Fruit fly (Drosophila melanogaster) whole organism, adult: ENCODE results near the gene CG13920.

Experiments used
- CG11617 ChIP-seq: fragments of 200-800 bp; sonication (Bioruptor generic); optimal IDR thresholded peaks from 2 replicates; lab custom pipeline; 2017; ENCODE audit warnings: mild to moderate bottlenecking, missing biosample characterization, missing genetic modification reagents, missing genetic modification characterization
- CG12768 ChIP-seq: fragments of 200-800 bp; sonication (Bioruptor generic); optimal IDR thresholded peaks from 2 replicates; lab custom pipeline; 2017; ENCODE audit warnings: missing biosample characterization, missing genetic modification characterization, mild to moderate bottlenecking, moderate library complexity, missing genetic modification reagents
- CG14711 ChIP-seq: fragments of 200-800 bp; sonication (Bioruptor generic); optimal IDR thresholded peaks from 2 replicates; lab custom pipeline; 2018; ENCODE audit warnings: missing biosample characterization, mild to moderate bottlenecking, missing genetic modification characterization, moderate library complexity
- CG1620 ChIP-seq: fragments of 200-800 bp; sonication (Bioruptor generic); optimal IDR thresholded peaks from 2 replicates; lab custom pipeline; 2016; ENCODE audit warnings: missing biosample characterization, missing genetic modification characterization
- CG33017 ChIP-seq: fragments of 200-800 bp; sonication (Bioruptor generic); optimal IDR thresholded peaks from 2 replicates; lab custom pipeline; 2018; ENCODE audit warnings: missing biosample characterization, mild to moderate bottlenecking, missing genetic modification characterization, moderate library complexity
- CG5204 ChIP-seq: fragments of 200-800 bp; sonication (Bioruptor generic); optimal IDR thresholded peaks from 2 replicates; lab custom pipeline; 2016; ENCODE audit warnings: missing biosample characterization, missing genetic modification characterization
- CG7045 ChIP-seq: fragments of 200-800 bp; sonication (Bioruptor generic); optimal IDR thresholded peaks from 2 replicates; lab custom pipeline; 2017; ENCODE audit warnings: missing biosample characterization, mild to moderate bottlenecking, missing genetic modification characterization
- CG7101 ChIP-seq: fragments of 200-800 bp; sonication (Bioruptor generic); optimal IDR thresholded peaks from 2 replicates; lab custom pipeline; 2018; ENCODE audit warnings: missing biosample characterization, mild to moderate bottlenecking, missing genetic modification characterization, moderate library complexity
- Clk ChIP-seq: fragments of 200-800 bp; sonication (Bioruptor generic); optimal IDR thresholded peaks from 2 replicates; lab custom pipeline; 2017; ENCODE audit warnings: missing biosample characterization, missing genetic modification characterization
- Crg-1 ChIP-seq: fragments of 200-800 bp; sonication (Bioruptor generic); optimal IDR thresholded peaks from 2 replicates; lab custom pipeline; 2016; ENCODE audit warnings: missing biosample characterization, missing genetic modification characterization
- Hr96 ChIP-seq: fragments of 200-800 bp; sonication (Bioruptor generic); optimal IDR thresholded peaks from 2 replicates; lab custom pipeline; 2016; ENCODE audit warnings: missing biosample characterization, missing genetic modification characterization
- Mnt ChIP-seq: fragments of 200-800 bp; sonication (Bioruptor generic); optimal IDR thresholded peaks from 2 replicates; lab custom pipeline; 2016; ENCODE audit warnings: missing biosample characterization, mild to moderate bottlenecking, missing genetic modification characterization
- bab1 ChIP-seq: fragments of 200-800 bp; sonication (Bioruptor generic); optimal IDR thresholded peaks from 3 replicates; lab custom pipeline; 2019; ENCODE audit warnings: missing biosample characterization, mild to moderate bottlenecking, missing genetic modification characterization, moderate library complexity
- cic ChIP-seq: fragments of 200-800 bp; sonication (Bioruptor generic); optimal IDR thresholded peaks from 2 replicates; lab custom pipeline; 2017; ENCODE audit warnings: missing biosample characterization, mild to moderate bottlenecking, missing genetic modification characterization, moderate library complexity
- cnc ChIP-seq, 2 experiments: fragments of >200 bp; optimal IDR thresholded peaks; 2 replicates each; lab custom pipeline; 2017
- kay ChIP-seq: fragments of 200-800 bp; sonication (Bioruptor generic); peaks from one replicate; lab custom pipeline; 2016; ENCODE audit warnings: missing biosample characterization, missing genetic modification characterization, borderline replicate concordance
- ovo ChIP-seq: fragments of 200-800 bp; sonication (Bioruptor generic); optimal IDR thresholded peaks from 2 replicates; lab custom pipeline; 2016; ENCODE audit warnings: missing biosample characterization, missing genetic modification characterization
- pad ChIP-seq: fragments of 200-800 bp; sonication (Bioruptor generic); optimal IDR thresholded peaks from 3 replicates; lab custom pipeline; 2017; ENCODE audit warnings: missing biosample characterization, missing genetic modification characterization, mild to moderate bottlenecking, moderate library complexity, missing genetic modification reagents
- tj ChIP-seq: fragments of 200-800 bp; sonication (Bioruptor generic); optimal IDR thresholded peaks from 3 replicates; lab custom pipeline; 2017; ENCODE audit warnings: missing biosample characterization, mild to moderate bottlenecking, missing genetic modification characterization, moderate library complexity
- toe ChIP-seq: fragments of 200-800 bp; sonication (Bioruptor generic); optimal IDR thresholded peaks from 2 replicates; lab custom pipeline; 2016; ENCODE audit warnings: missing biosample characterization, missing genetic modification characterization

The CG13920 gene

dm6 chr3L:1664876-1665275 is 16.1 kb downstream of the CG13920 start, which contains the start of the genes Srrm234 and CG7974:
TSS of gene Srrm234 (minus strand) at chr3L:1665064.
TSS of gene CG7974 (plus strand) at chr3L:1665138.
- no peak for TF ChIP-seq cnc (optimal IDR thresholded peaks at IDR 0.05; lab: Kevin White, UChicago)
- no peak for TF ChIP-seq ovo
- TF ChIP-seq CG11617 (GFP tag; lab: Kevin White, UChicago), result no peak
- no peak for TF ChIP-seq pad (GFP tag; lab: Kevin White, UChicago)
- no peak for TF ChIP-seq CG5204
- no peak for TF ChIP-seq CG7101
- TF ChIP-seq CG12768 (GFP tag; lab: Kevin White, UChicago), result no peak
- peak; percentile 45 for TF ChIP-seq bab1 (GFP tag; lab: Kevin White, UChicago)
- TF ChIP-seq Mnt, result peak; percentile 44
- TF ChIP-seq tj (GFP tag; lab: Kevin White, UChicago), result no peak
- TF ChIP-seq Hr96 (GFP tag; lab: Kevin White, UChicago), result no peak
- no peak for TF ChIP-seq toe (GFP tag; lab: Kevin White, UChicago)
- TF ChIP-seq Clk (GFP tag; lab: Kevin White, UChicago), result no peak
- TF ChIP-seq CG1620, result no peak
- no peak for TF ChIP-seq kay (GFP tag; lab: Kevin White, UChicago)
- TF ChIP-seq CG7045, result no peak
- no peak for TF ChIP-seq CG33017 (tag; lab: Kevin White, UChicago)
- TF ChIP-seq Crg-1 (GFP tag; lab: Kevin White, UChicago), result no peak
- no peak for TF ChIP-seq cic (GFP tag; lab: Kevin White, UChicago)
- TF ChIP-seq CG14711 (tag; lab: Kevin White, UChicago), result peak; percentile 1

- TF ChIP-seq cnc (optimal IDR thresholded peaks at IDR 0.05; lab: Kevin White, UChicago) (no peak), Hr96 (GFP tag; lab: Kevin White, UChicago) (no peak), CG12768 (GFP tag; lab: Kevin White, UChicago) (no peak), CG5204 (no peak), pad (GFP tag; lab: Kevin White, UChicago) (no peak), CG7045 (no peak), ovo (no peak), bab1 (GFP tag; lab: Kevin White, UChicago) (no peak), toe (GFP tag; lab: Kevin White, UChicago) (no peak), kay (GFP tag; lab: Kevin White, UChicago) (no peak), CG1620 (no peak), cic (GFP tag; lab: Kevin White, UChicago) (no peak), tj (GFP tag; lab: Kevin White, UChicago) (no peak)
Measured at dm6 chr3L:1665544-1665943, 16.8 kb downstream of the CG13920 start.

dm6 chr3L:1667423-1667822 is 18.7 kb downstream of the CG13920 start:
- TF ChIP-seq CG5204, result no peak
- TF ChIP-seq Crg-1 (GFP tag; lab: Kevin White, UChicago), result no peak
- TF ChIP-seq toe (GFP tag; lab: Kevin White, UChicago), result no peak
- no peak for TF ChIP-seq Clk (GFP tag; lab: Kevin White, UChicago)
- no peak for TF ChIP-seq pad (GFP tag; lab: Kevin White, UChicago)
- no peak for TF ChIP-seq bab1 (GFP tag; lab: Kevin White, UChicago)
- no peak for TF ChIP-seq CG7045
- TF ChIP-seq CG11617 (GFP tag; lab: Kevin White, UChicago), result no peak
- TF ChIP-seq ovo, result no peak
- no peak for TF ChIP-seq cic (GFP tag; lab: Kevin White, UChicago)
- no peak for TF ChIP-seq cnc (optimal IDR thresholded peaks at IDR 0.05; lab: Kevin White, UChicago)
- no peak for TF ChIP-seq CG12768 (GFP tag; lab: Kevin White, UChicago)
- TF ChIP-seq CG7101, result no peak
- TF ChIP-seq CG33017 (tag; lab: Kevin White, UChicago), result no peak

dm6 chr3L:1668504-1668903 is 19.8 kb downstream of the CG13920 start, which contains the start of gene RpL23A:
TSS of gene RpL23A (minus strand) at chr3L:1668654.
- TF ChIP-seq Mnt (peak; percentile 97), CG11617 (GFP tag; lab: Kevin White, UChicago) (peak; percentile 95), cic (GFP tag; lab: Kevin White, UChicago) (peak; percentile 83), CG7101 (peak; percentile 95), CG7045 (peak; percentile 96), Hr96 (GFP tag; lab: Kevin White, UChicago) (peak; percentile 95), toe (GFP tag; lab: Kevin White, UChicago) (peak; percentile 89), tj (GFP tag; lab: Kevin White, UChicago) (peak; percentile 77), Crg-1 (GFP tag; lab: Kevin White, UChicago) (peak; percentile 95), CG14711 (tag; lab: Kevin White, UChicago) (peak; percentile 87), bab1 (GFP tag; lab: Kevin White, UChicago) (peak; percentile 95), cnc (optimal IDR thresholded peaks at IDR 0.05; lab: Kevin White, UChicago) (no peak), kay (GFP tag; lab: Kevin White, UChicago) (no peak), pad (GFP tag; lab: Kevin White, UChicago) (peak; percentile 91), CG12768 (GFP tag; lab: Kevin White, UChicago) (peak; percentile 90), CG1620 (peak; percentile 97), ovo (peak; percentile 97), Clk (GFP tag; lab: Kevin White, UChicago) (peak; percentile 94), CG5204 (peak; percentile 77), CG33017 (tag; lab: Kevin White, UChicago) (peak; percentile 77)

dm6 chr3L:1670008-1670407 is 21.3 kb downstream of the CG13920 start, which contains the start of gene RabX5:
TSS of gene RabX5 (minus strand) at chr3L:1670108.
- TF ChIP-seq CG11617 (GFP tag; lab: Kevin White, UChicago) (no peak), Mnt (no peak), tj (GFP tag; lab: Kevin White, UChicago) (no peak), CG14711 (tag; lab: Kevin White, UChicago) (no peak), CG7101 (no peak), CG5204 (no peak), CG1620 (no peak), ovo (no peak), toe (GFP tag; lab: Kevin White, UChicago) (no peak), bab1 (GFP tag; lab: Kevin White, UChicago) (no peak), CG12768 (GFP tag; lab: Kevin White, UChicago) (no peak)

- no peak for TF ChIP-seq CG5204
- TF ChIP-seq Clk (GFP tag; lab: Kevin White, UChicago), result no peak
- no peak for TF ChIP-seq CG11617 (GFP tag; lab: Kevin White, UChicago)
- no peak for TF ChIP-seq bab1 (GFP tag; lab: Kevin White, UChicago)
- no peak for TF ChIP-seq kay (GFP tag; lab: Kevin White, UChicago)
- TF ChIP-seq CG12768 (GFP tag; lab: Kevin White, UChicago), result no peak
- no peak for TF ChIP-seq Mnt
- TF ChIP-seq CG7045, result no peak
Measured at dm6 chr3L:1672627-1673026, 23.9 kb downstream of the CG13920 start, which contains the start of gene CG13930. TSS of gene CG13930 (minus strand) at chr3L:1672727.
